Worm (Caenorhabditis elegans) whole organism, L3 larva: ENCODE data around the gene nhr-189.

ENCODE experiments used
- fkh-2 ChIP-seq: fragments of 150-350 bp; optimal IDR thresholded peaks from 2 replicates; lab custom pipeline; 2014; ENCODE audit warnings: missing biosample characterization, missing genetic modification reagents, missing genetic modification characterization
- nhr-23 ChIP-seq: fragments of 150-350 bp; optimal IDR thresholded peaks from 2 replicates; lab custom pipeline; 2014; ENCODE audit warnings: missing biosample characterization, missing genetic modification reagents, missing genetic modification characterization

- no peak for TF ChIP-seq fkh-2 (tag; lab: Kevin White, UChicago)
- no peak for TF ChIP-seq nhr-23 (tag; lab: Kevin White, UChicago)
Measured at ce11 chrV:3900102-3900501, 40.1 kb upstream of the nhr-189 start, which contains the start of gene irld-22.
